Worm (Caenorhabditis elegans) whole organism, mixed stage, embryonic: ENCODE results near the gene Y54H5A.2.

Source experiments
- M03D4.4 ChIP-seq: sonication (generic microtip); optimal IDR thresholded peaks from 2 replicates; lab custom pipeline; 2017; ENCODE audit warnings: mild to moderate bottlenecking, missing genetic modification characterization, missing compliant biosample characterization
- bed-3 ChIP-seq: fragments of 200-800 bp; sonication (Bioruptor generic); optimal IDR thresholded peaks from 3 replicates; lab custom pipeline; 2018; ENCODE audit warnings: mild to moderate bottlenecking, missing genetic modification characterization, moderate library complexity, missing compliant biosample characterization
- ceh-39 ChIP-seq: fragments of 150-350 bp; optimal IDR thresholded peaks from 2 replicates; lab custom pipeline; 2014; ENCODE audit warnings: missing biosample characterization, missing genetic modification characterization
- ceh-43 ChIP-seq: fragments of 200-800 bp; sonication (Bioruptor generic); optimal IDR thresholded peaks from 2 replicates; lab custom pipeline; 2018; ENCODE audit warnings: mild to moderate bottlenecking, missing genetic modification characterization, moderate library complexity, missing compliant biosample characterization
- ceh-83 ChIP-seq: fragments of 200-800 bp; sonication (Bioruptor generic); optimal IDR thresholded peaks from 2 replicates; lab custom pipeline; 2018; ENCODE audit warnings: mild to moderate bottlenecking, missing genetic modification characterization, missing compliant biosample characterization
- cnd-1 ChIP-seq: fragments of 200-800 bp; sonication (Bioruptor generic); optimal IDR thresholded peaks from 2 replicates; lab custom pipeline; 2018; ENCODE audit warnings: mild to moderate bottlenecking, missing genetic modification characterization, missing compliant biosample characterization
- drap-1 ChIP-seq: fragments of 200-800 bp; sonication (Bioruptor generic); optimal IDR thresholded peaks from 3 replicates; lab custom pipeline; 2018; ENCODE audit warnings: mild to moderate bottlenecking, missing genetic modification characterization, missing compliant biosample characterization
- elt-1 ChIP-seq: sonication (generic microtip); optimal IDR thresholded peaks from 2 replicates; lab custom pipeline; 2017; ENCODE audit warnings: missing genetic modification characterization, mild to moderate bottlenecking, missing compliant biosample characterization, antibody characterized with exemption, moderate library complexity, borderline replicate concordance; ENCODE audit not compliant: insufficient read depth
- elt-3 ChIP-seq: fragments of 150-350 bp; optimal IDR thresholded peaks from 2 replicates; lab custom pipeline; 2014; ENCODE audit warnings: missing biosample characterization, missing genetic modification characterization
- flh-1 ChIP-seq: fragments of 200-800 bp; sonication (Bioruptor generic); optimal IDR thresholded peaks from 2 replicates; lab custom pipeline; 2018; ENCODE audit warnings: mild to moderate bottlenecking, missing genetic modification characterization, moderate library complexity, missing compliant biosample characterization
- ham-2 ChIP-seq: fragments of 200-800 bp; sonication (Bioruptor generic); optimal IDR thresholded peaks from 2 replicates; lab custom pipeline; 2018; ENCODE audit warnings: mild to moderate bottlenecking, missing genetic modification characterization, missing compliant biosample characterization
- hlh-1 ChIP-seq: fragments of 150-350 bp; optimal IDR thresholded peaks from 2 replicates; lab custom pipeline; 2014; ENCODE audit warnings: missing biosample characterization, missing genetic modification reagents, missing genetic modification characterization
- lin-13 ChIP-seq: fragments of 150-350 bp; optimal IDR thresholded peaks from 2 replicates; lab custom pipeline; 2014; ENCODE audit warnings: missing biosample characterization, missing genetic modification characterization
- lin-32 ChIP-seq: fragments of 200-800 bp; sonication (Bioruptor generic); optimal IDR thresholded peaks from 2 replicates; lab custom pipeline; 2018; ENCODE audit warnings: mild to moderate bottlenecking, missing genetic modification characterization, missing compliant biosample characterization
- lsy-2 ChIP-seq: fragments of 150-350 bp; optimal IDR thresholded peaks from 2 replicates; lab custom pipeline; 2014; ENCODE audit warnings: missing biosample characterization, missing genetic modification characterization
- mab-5 ChIP-seq: fragments of 150-350 bp; optimal IDR thresholded peaks from 2 replicates; lab custom pipeline; 2014; ENCODE audit warnings: missing biosample characterization, missing genetic modification characterization
- mep-1 ChIP-seq: fragments of 150-350 bp; optimal IDR thresholded peaks from 2 replicates; lab custom pipeline; 2017; ENCODE audit warnings: missing biosample characterization, missing genetic modification reagents, missing genetic modification characterization, inconsistent platforms
- mls-2 ChIP-seq: sonication (generic microtip); optimal IDR thresholded peaks from 2 replicates; lab custom pipeline; 2016; ENCODE audit warnings: mild to moderate bottlenecking, missing genetic modification characterization, moderate library complexity, missing compliant biosample characterization
- nhr-12 ChIP-seq: fragments of 150-350 bp; optimal IDR thresholded peaks from 2 replicates; lab custom pipeline; 2014; ENCODE audit warnings: missing biosample characterization, missing genetic modification characterization
- nhr-2 ChIP-seq: fragments of 150-350 bp; optimal IDR thresholded peaks from 2 replicates; lab custom pipeline; 2014; ENCODE audit warnings: missing biosample characterization, missing genetic modification characterization
- nhr-237 ChIP-seq: fragments of 150-350 bp; optimal IDR thresholded peaks from 2 replicates; lab custom pipeline; 2014; ENCODE audit warnings: missing biosample characterization, missing genetic modification characterization
- nhr-28 ChIP-seq: fragments of 150-350 bp; optimal IDR thresholded peaks from 2 replicates; lab custom pipeline; 2014; ENCODE audit warnings: missing biosample characterization, missing genetic modification characterization
- nhr-76 ChIP-seq: sonication (generic microtip); optimal IDR thresholded peaks from 2 replicates; lab custom pipeline; 2017; ENCODE audit warnings: missing biosample characterization, missing genetic modification characterization
- pha-4 ChIP-seq: fragments of 150-350 bp; optimal IDR thresholded peaks from 2 replicates; lab custom pipeline; 2018; ENCODE audit warnings: missing biosample characterization, missing genetic modification reagents, missing genetic modification characterization
- sem-2 ChIP-seq: fragments of 200-800 bp; sonication (Bioruptor generic); optimal IDR thresholded peaks from 2 replicates; lab custom pipeline; 2018; ENCODE audit warnings: mild to moderate bottlenecking, missing genetic modification characterization, missing compliant biosample characterization
- snpc-4 ChIP-seq: fragments of 150-350 bp; optimal IDR thresholded peaks from 2 replicates; lab custom pipeline; 2014; ENCODE audit warnings: missing biosample characterization, missing genetic modification characterization
- sptf-1 ChIP-seq: sonication (generic microtip); optimal IDR thresholded peaks from 2 replicates; lab custom pipeline; 2017; ENCODE audit warnings: mild to moderate bottlenecking, missing genetic modification characterization, moderate library complexity, missing compliant biosample characterization
- tbx-8 ChIP-seq: fragments of 200-800 bp; sonication (Bioruptor generic); optimal IDR thresholded peaks from 2 replicates; lab custom pipeline; 2018; ENCODE audit warnings: mild to moderate bottlenecking, missing genetic modification characterization, moderate library complexity, missing compliant biosample characterization
- unc-120 ChIP-seq: sonication (generic microtip); optimal IDR thresholded peaks from 2 replicates; lab custom pipeline; 2017; ENCODE audit warnings: missing genetic modification characterization, missing compliant biosample characterization; ENCODE audit not compliant: poor library complexity, severe bottlenecking
- unc-39 ChIP-seq: fragments of 150-350 bp; optimal IDR thresholded peaks from 2 replicates; lab custom pipeline; 2014; ENCODE audit warnings: missing biosample characterization, missing genetic modification characterization
- unc-62 ChIP-seq: fragments of 150-350 bp; optimal IDR thresholded peaks from 2 replicates; lab custom pipeline; 2014; ENCODE audit warnings: missing biosample characterization, missing genetic modification reagents, missing genetic modification characterization
- zip-8 ChIP-seq: fragments of 150-350 bp; optimal IDR thresholded peaks from 2 replicates; lab custom pipeline; 2014; ENCODE audit warnings: missing biosample characterization, missing genetic modification characterization

The Y54H5A.2 gene

DNA sequence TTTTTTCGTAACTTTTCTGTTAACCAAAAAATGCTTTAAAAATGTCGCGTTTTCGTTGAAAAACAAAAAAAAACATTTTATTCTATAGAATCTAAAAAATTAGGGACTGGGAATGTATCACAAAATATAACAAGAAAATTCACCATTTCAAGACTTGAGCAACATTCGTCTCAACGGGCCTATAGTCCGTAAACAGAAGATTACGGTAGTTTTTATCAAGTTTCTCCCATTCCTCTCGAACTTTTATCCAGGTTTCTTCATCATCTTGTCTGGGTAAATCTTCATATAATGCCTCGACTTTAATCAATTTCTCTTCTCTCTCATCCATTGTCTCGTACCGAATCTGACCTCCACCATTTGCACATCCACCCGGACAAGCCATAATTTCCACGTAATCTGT is 6.0 kb upstream of the Y54H5A.2 start:
- no peak for TF ChIP-seq drap-1 (GFP tag; lab: Kevin White, UChicago)
- TF ChIP-seq elt-3 (tag; lab: Kevin White, UChicago): no peak
- no peak for TF ChIP-seq mab-5
- TF ChIP-seq flh-1 (GFP tag; lab: Kevin White, UChicago): no peak
- TF ChIP-seq mep-1 (tag; lab: Kevin White, UChicago): no peak
- TF ChIP-seq sptf-1: no peak
- no peak for TF ChIP-seq cnd-1 (tag; lab: Kevin White, UChicago)
- TF ChIP-seq ceh-83: no peak
- TF ChIP-seq hlh-1 (tag; lab: Kevin White, UChicago): no peak
- TF ChIP-seq mls-2: no peak
- no peak for TF ChIP-seq pha-4 (tag; lab: Kevin White, UChicago)
- TF ChIP-seq nhr-12: no peak
- TF ChIP-seq nhr-76: no peak
- TF ChIP-seq ceh-43 (GFP tag; lab: Kevin White, UChicago): no peak
- TF ChIP-seq nhr-28 (tag; lab: Kevin White, UChicago): no peak
- no peak for TF ChIP-seq sem-2 (GFP tag; lab: Kevin White, UChicago)
- TF ChIP-seq unc-120 (tag; lab: Kevin White, UChicago): no peak
- TF ChIP-seq nhr-237 (tag; lab: Kevin White, UChicago): no peak
- TF ChIP-seq bed-3 (GFP tag; lab: Kevin White, UChicago): no peak

DNA sequence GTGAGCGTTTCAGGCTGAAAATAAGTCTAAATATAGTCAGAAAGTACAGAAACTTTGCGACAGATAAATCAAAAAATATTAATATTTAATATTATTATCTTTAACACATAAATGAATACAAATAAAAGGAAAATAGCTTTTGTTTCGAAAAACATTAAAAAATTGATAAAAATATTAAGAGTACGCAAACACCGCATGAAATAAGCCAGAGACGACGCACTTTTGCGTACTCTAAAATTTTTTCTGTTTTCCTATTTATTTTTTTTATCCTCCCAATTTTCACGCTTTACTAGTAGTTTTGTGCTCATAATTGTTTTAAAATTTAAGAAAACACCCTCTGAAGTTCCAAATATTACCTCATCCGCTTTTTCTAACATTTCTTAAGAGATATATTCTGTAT is 3.8 kb upstream of the Y54H5A.2 start, which contains the start of the genes rbm-42 and grwd-1:
rbm-42 (minus strand) TSS at position 93 of the 400 bp plus-strand sequence.
grwd-1 (plus strand) TSS at position 328 of the 400 bp plus-strand sequence.
- peak; percentile 44 for TF ChIP-seq sptf-1
- no peak for TF ChIP-seq elt-3 (tag; lab: Kevin White, UChicago)
- no peak for TF ChIP-seq nhr-237 (tag; lab: Kevin White, UChicago)
- no peak for TF ChIP-seq drap-1 (GFP tag; lab: Kevin White, UChicago)
- TF ChIP-seq lsy-2 (tag; lab: Kevin White, UChicago): peak; percentile 49
- no peak for TF ChIP-seq mep-1 (tag; lab: Kevin White, UChicago)

DNA sequence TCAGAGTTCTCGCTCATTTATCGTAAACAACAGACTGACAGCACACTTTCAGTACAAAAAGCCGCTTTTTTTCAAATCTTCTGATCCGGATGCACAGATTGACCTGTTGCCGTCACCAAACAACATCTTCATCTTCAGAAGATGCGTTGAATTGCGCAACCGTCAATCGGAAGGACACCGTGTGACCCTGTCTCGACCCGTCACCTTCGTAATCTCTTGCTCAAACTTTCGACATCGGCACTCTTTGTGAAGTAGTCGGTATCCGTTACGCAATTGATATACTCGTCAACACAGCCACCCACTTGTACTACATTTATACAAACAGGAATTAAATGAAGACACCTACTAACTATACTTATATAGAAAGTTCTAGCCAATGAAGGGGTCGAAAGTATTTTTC is 1.6 kb upstream of the Y54H5A.2 start:
- TF ChIP-seq nhr-2 (tag; lab: Kevin White, UChicago) (peak; percentile 89), unc-62 (GFP tag; lab: Kevin White, UChicago) (peak; percentile 15), bed-3 (GFP tag; lab: Kevin White, UChicago) (no peak), ceh-43 (GFP tag; lab: Kevin White, UChicago) (no peak), lin-13 (tag; lab: Kevin White, UChicago) (no peak), zip-8 (peak; percentile 71)

DNA sequence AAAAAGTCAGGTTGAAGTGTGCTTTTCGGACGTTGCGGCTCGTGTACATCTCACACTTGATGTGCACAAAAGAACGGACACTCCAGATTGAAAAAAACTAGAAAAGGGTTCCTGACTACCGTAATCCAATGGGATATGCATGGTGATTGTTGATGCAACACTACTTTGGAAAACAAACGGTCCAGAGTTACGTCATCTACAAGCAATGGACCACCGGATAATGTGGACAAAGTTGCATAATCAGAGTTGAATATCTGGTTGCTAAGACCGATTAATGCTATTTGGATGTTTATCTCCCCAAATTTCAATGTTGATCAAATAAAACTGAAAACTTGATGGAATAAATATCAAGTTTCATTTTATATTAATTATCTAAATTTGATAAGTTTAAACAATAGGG is 634 bp upstream of the Y54H5A.2 start:
- TF ChIP-seq nhr-12 (no peak), lin-32 (no peak), mep-1 (tag; lab: Kevin White, UChicago) (no peak), lsy-2 (tag; lab: Kevin White, UChicago) (peak; percentile 28), ceh-39 (tag; lab: Kevin White, UChicago) (no peak), nhr-2 (tag; lab: Kevin White, UChicago) (peak; percentile 83), elt-1 (tag; lab: Kevin White, UChicago) (no peak), cnd-1 (tag; lab: Kevin White, UChicago) (no peak), zip-8 (peak; percentile 85), unc-39 (no peak)

DNA sequence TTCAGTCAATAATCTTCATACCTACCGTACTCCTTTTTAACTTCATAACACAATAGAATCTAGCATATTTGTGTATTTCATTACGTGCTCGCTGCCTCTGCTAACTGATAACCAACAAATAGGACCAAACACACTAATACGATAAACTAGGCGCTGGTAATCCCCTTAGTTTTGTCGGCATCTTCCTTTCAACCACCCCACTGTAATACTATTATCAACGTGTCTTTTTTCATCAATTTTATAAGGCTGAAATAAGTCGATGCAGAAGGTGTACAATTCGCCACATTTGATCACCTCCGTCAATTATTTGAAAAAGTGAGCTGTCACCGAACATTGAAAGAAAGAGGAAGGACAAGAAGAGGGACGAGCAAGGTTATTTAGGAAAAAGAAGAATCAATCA is 1.9 kb downstream of the Y54H5A.2 start:
- TF ChIP-seq nhr-76: no peak
- no peak for TF ChIP-seq hlh-1 (tag; lab: Kevin White, UChicago)
- no peak for TF ChIP-seq unc-39
- no peak for TF ChIP-seq unc-62 (GFP tag; lab: Kevin White, UChicago)
- TF ChIP-seq lin-32: no peak
- TF ChIP-seq nhr-237 (tag; lab: Kevin White, UChicago): no peak
- TF ChIP-seq snpc-4 (tag; lab: Kevin White, UChicago): no peak
- TF ChIP-seq pha-4 (tag; lab: Kevin White, UChicago): no peak
- no peak for TF ChIP-seq M03D4.4 (tag; lab: Kevin White, UChicago)
- TF ChIP-seq elt-1 (tag; lab: Kevin White, UChicago): no peak
- TF ChIP-seq ceh-83: no peak
- no peak for TF ChIP-seq tbx-8 (GFP tag; lab: Kevin White, UChicago)
- no peak for TF ChIP-seq mls-2
- TF ChIP-seq ceh-43 (GFP tag; lab: Kevin White, UChicago): no peak
- no peak for TF ChIP-seq ceh-39 (tag; lab: Kevin White, UChicago)
- no peak for TF ChIP-seq ham-2 (GFP tag; lab: Kevin White, UChicago)
- no peak for TF ChIP-seq nhr-28 (tag; lab: Kevin White, UChicago)
- no peak for TF ChIP-seq sem-2 (GFP tag; lab: Kevin White, UChicago)
- TF ChIP-seq sptf-1: no peak
- TF ChIP-seq nhr-2 (tag; lab: Kevin White, UChicago): no peak
